Worm (Caenorhabditis elegans) whole organism, L2 larva: ENCODE data around the gene C12D8.20.

Source experiments
- F13H6.1 ChIP-seq: sonication (generic microtip); optimal IDR thresholded peaks from 2 replicates; lab custom pipeline; 2016; ENCODE audit warnings: missing genetic modification characterization, missing compliant biosample characterization
- gmeb-1 ChIP-seq: fragments of 150-350 bp; optimal IDR thresholded peaks from 2 replicates; lab custom pipeline; 2014; ENCODE audit warnings: missing biosample characterization, missing genetic modification characterization
- lin-39 ChIP-seq: fragments of 150-350 bp; optimal IDR thresholded peaks from 2 replicates; lab custom pipeline; 2014; ENCODE audit warnings: missing biosample characterization, missing genetic modification reagents, missing genetic modification characterization
- snpc-4 ChIP-seq: fragments of 150-350 bp; optimal IDR thresholded peaks from 2 replicates; lab custom pipeline; 2014; ENCODE audit warnings: missing biosample characterization, missing genetic modification characterization
- ztf-11 ChIP-seq: sonication (generic microtip); optimal IDR thresholded peaks from 2 replicates; lab custom pipeline; 2017; ENCODE audit warnings: missing biosample characterization, missing genetic modification characterization

DNA sequence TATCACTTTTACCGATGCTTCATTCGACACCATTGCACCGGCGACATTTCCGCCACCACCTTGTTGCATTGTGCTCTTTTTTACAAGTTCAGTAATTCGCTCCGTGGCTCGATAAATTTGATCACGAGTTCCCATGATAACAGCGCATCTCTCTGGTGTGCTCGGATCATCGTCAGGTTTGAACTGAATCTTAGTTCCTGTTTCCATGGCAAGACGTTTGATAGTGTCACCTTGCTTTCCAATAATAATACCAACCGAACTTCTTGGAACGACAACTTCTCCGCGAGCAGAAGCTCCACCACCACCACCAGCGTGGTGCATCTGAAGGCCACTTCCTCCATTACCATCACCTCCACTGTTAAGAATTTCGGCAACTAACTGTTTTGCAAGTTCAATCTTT, 15.1 kb downstream of the C12D8.20 start:
- TF ChIP-seq lin-39 (tag; lab: Kevin White, UChicago) (no peak), F13H6.1 (tag; lab: Kevin White, UChicago) (no peak), gmeb-1 (tag; lab: Kevin White, UChicago) (no peak), ztf-11 (tag; lab: Kevin White, UChicago) (no peak), snpc-4 (tag; lab: Kevin White, UChicago) (no peak)
